Fruit fly (Drosophila melanogaster): ENCODE measurements around the gene CG11162.

dm6 chrX:13633298-13633891, 43.3 kb upstream of the CG11162 start:
- TF ChIP-seq Snoo (tag; optimal IDR thresholded peaks at IDR 0.05) (no peak), Ets98B (GFP tag; IDR thresholded peaks at IDR 0.05) (no peak), CG4496 (GFP tag; IDR thresholded peaks at IDR 0.05) (no peak)

All from whole organism, pupa.